Fruit fly (Drosophila melanogaster): ENCODE measurements around the gene Lcp65Ag3.

DNA sequence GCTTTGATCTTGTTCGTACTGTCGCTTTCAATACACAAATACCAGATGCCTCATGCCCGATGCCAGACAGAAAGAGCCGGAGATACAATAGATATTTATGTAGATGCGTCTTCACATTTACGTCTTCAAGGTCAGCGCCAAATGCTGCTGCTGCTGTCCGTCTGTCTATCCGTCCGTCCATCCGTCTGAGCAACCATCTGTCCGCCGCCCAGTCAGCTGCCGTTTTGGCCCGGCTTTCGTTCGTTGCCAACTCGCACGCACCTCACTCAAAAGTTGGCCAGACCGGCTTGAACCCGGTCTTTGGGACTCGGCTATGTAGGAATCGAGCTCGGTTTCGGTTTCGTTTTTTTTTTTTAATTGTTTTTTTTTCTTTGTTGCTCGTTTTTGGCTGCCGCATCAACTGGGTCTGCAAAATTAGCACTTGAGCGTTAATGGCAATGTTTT is 24.2 kb upstream of the Lcp65Ag3 start:
- TF ChIP-seq woc (GFP tag; optimal IDR thresholded peaks at IDR 0.05) (no peak), br (GFP tag; optimal IDR thresholded peaks at IDR 0.05) (no peak), ey (GFP tag; optimal IDR thresholded peaks at IDR 0.05) (no peak), CG32264 (GFP tag; optimal IDR thresholded peaks at IDR 0.05) (no peak), lola (GFP tag; optimal IDR thresholded peaks at IDR 0.05) (no peak), h (GFP tag; optimal IDR thresholded peaks at IDR 0.05) (no peak)
